Fruit fly (Drosophila melanogaster) whole organism, prepupa: ENCODE data around the gene CG7370.

Experiments used
- CG11762 ChIP-seq: fragments of 200-800 bp; sonication (Bioruptor generic); optimal IDR thresholded peaks from 3 replicates; lab custom pipeline; 2016; ENCODE audit warnings: missing biosample characterization, missing genetic modification characterization; ENCODE audit not compliant: insufficient read depth
- CG11902 ChIP-seq: fragments of 200-800 bp; sonication (Bioruptor generic); optimal IDR thresholded peaks from 3 replicates; lab custom pipeline; 2016; ENCODE audit warnings: missing biosample characterization, missing genetic modification characterization
- CG15336 ChIP-seq: fragments of 200-800 bp; sonication (Bioruptor generic); IDR thresholded peaks from 2 replicates; pipeline ENCODE4 v1.3.6; 2022; ENCODE audit warnings: missing biosample characterization, missing genetic modification characterization
- CG16779 ChIP-seq: fragments of 200-800 bp; sonication (Bioruptor generic); optimal IDR thresholded peaks from 3 replicates; lab custom pipeline; 2017; ENCODE audit warnings: missing biosample characterization, mild to moderate bottlenecking, missing genetic modification characterization
- CG3032 ChIP-seq: fragments of 200-800 bp; optimal IDR thresholded peaks from 2 replicates; lab custom pipeline; 2019; ENCODE audit warnings: missing biosample characterization, mild to moderate bottlenecking, missing genetic modification characterization, moderate library complexity
- CG31627 ChIP-seq: fragments of 200-800 bp; sonication (Bioruptor generic); optimal IDR thresholded peaks from 3 replicates; lab custom pipeline; 2016; ENCODE audit warnings: missing biosample characterization, missing genetic modification characterization
- CG32006 ChIP-seq: fragments of 200-800 bp; sonication (Bioruptor generic); optimal IDR thresholded peaks from 3 replicates; lab custom pipeline; 2017; ENCODE audit warnings: missing biosample characterization, mild to moderate bottlenecking, missing genetic modification characterization
- CG34406 ChIP-seq: fragments of 200-800 bp; sonication (Bioruptor generic); optimal IDR thresholded peaks from 3 replicates; lab custom pipeline; 2016; ENCODE audit warnings: missing biosample characterization, missing genetic modification characterization
- CG3919 ChIP-seq: fragments of 200-800 bp; sonication (Bioruptor generic); optimal IDR thresholded peaks from 3 replicates; lab custom pipeline; 2016; ENCODE audit warnings: missing biosample characterization, missing genetic modification characterization
- CG4318 ChIP-seq: fragments of 200-800 bp; sonication (Bioruptor generic); optimal IDR thresholded peaks from 3 replicates; lab custom pipeline; 2017; ENCODE audit warnings: missing biosample characterization, mild to moderate bottlenecking, missing genetic modification characterization
- CG6163 ChIP-seq: fragments of 200-800 bp; sonication (Bioruptor generic); IDR thresholded peaks from 3 replicates; pipeline ENCODE4 v1.3.6; 2022; ENCODE audit warnings: missing biosample characterization, missing genetic modification characterization
- CG6792 ChIP-seq: fragments of 200-800 bp; sonication (Bioruptor generic); optimal IDR thresholded peaks from 3 replicates; lab custom pipeline; 2016; ENCODE audit warnings: missing biosample characterization, missing genetic modification characterization
- CG6808 ChIP-seq: fragments of 200-800 bp; sonication (Bioruptor generic); optimal IDR thresholded peaks from 3 replicates; lab custom pipeline; 2017; ENCODE audit warnings: missing biosample characterization, missing genetic modification characterization, mild to moderate bottlenecking, moderate library complexity, missing genetic modification reagents
- Eip75B ChIP-seq: fragments of 200-800 bp; sonication (Bioruptor generic); optimal IDR thresholded peaks from 3 replicates; lab custom pipeline; 2016; ENCODE audit warnings: missing biosample characterization, missing genetic modification characterization
- Eip93F ChIP-seq: fragments of 200-800 bp; sonication (Bioruptor generic); optimal IDR thresholded peaks from 2 replicates; lab custom pipeline; 2016; ENCODE audit warnings: missing biosample characterization, mild to moderate bottlenecking, missing genetic modification characterization
- Ets21C ChIP-seq: fragments of 200-800 bp; sonication (Bioruptor generic); optimal IDR thresholded peaks from 3 replicates; lab custom pipeline; 2016; ENCODE audit warnings: missing biosample characterization, missing genetic modification characterization
- Hr38 ChIP-seq: sonication (Bioruptor generic); optimal IDR thresholded peaks from 2 replicates; lab custom pipeline; 2016; ENCODE audit warnings: missing biosample characterization, missing genetic modification characterization
- Hr39 ChIP-seq: fragments of 200-800 bp; sonication (Bioruptor generic); optimal IDR thresholded peaks from 2 replicates; lab custom pipeline; 2016; ENCODE audit warnings: missing biosample characterization, missing genetic modification characterization
- Hr4 ChIP-seq: fragments of 200-800 bp; sonication (Bioruptor generic); optimal IDR thresholded peaks from 3 replicates; lab custom pipeline; 2016; ENCODE audit warnings: missing biosample characterization, missing genetic modification characterization
- Lpt ChIP-seq: fragments of 200-800 bp; sonication (Bioruptor generic); optimal IDR thresholded peaks from 3 replicates; lab custom pipeline; 2016; ENCODE audit warnings: missing biosample characterization, missing genetic modification characterization
- Met ChIP-seq: fragments of 200-800 bp; sonication (Bioruptor generic); optimal IDR thresholded peaks from 3 replicates; lab custom pipeline; 2016; ENCODE audit warnings: missing biosample characterization, missing genetic modification characterization
- OdsH ChIP-seq: fragments of 200-800 bp; sonication (Bioruptor generic); optimal IDR thresholded peaks from 3 replicates; lab custom pipeline; 2016; ENCODE audit warnings: missing biosample characterization, missing genetic modification characterization
- Sox14 ChIP-seq: fragments of 200-800 bp; sonication (Bioruptor generic); optimal IDR thresholded peaks from 3 replicates; lab custom pipeline; 2016; ENCODE audit warnings: missing biosample characterization, missing genetic modification characterization
- achi ChIP-seq: fragments of 200-800 bp; sonication (Bioruptor generic); optimal IDR thresholded peaks from 3 replicates; lab custom pipeline; 2016; ENCODE audit warnings: missing biosample characterization, missing genetic modification characterization
- dac ChIP-seq: fragments of 200-800 bp; sonication (Bioruptor generic); optimal IDR thresholded peaks from 2 replicates; lab custom pipeline; 2017; ENCODE audit warnings: missing biosample characterization, mild to moderate bottlenecking, missing genetic modification characterization
- dsx ChIP-seq: fragments of 200-800 bp; optimal IDR thresholded peaks from 3 replicates; lab custom pipeline; 2019; ENCODE audit warnings: missing biosample characterization, mild to moderate bottlenecking, missing genetic modification characterization, moderate library complexity; ENCODE audit not compliant: poor library complexity, severe bottlenecking
- eg ChIP-seq: fragments of 200-800 bp; sonication (Bioruptor generic); IDR thresholded peaks from 3 replicates; pipeline ENCODE4 v1.3.6; 2022; ENCODE audit warnings: missing biosample characterization, missing genetic modification characterization
- esn ChIP-seq: fragments of 200-800 bp; sonication (Bioruptor generic); optimal IDR thresholded peaks from 2 replicates; lab custom pipeline; 2016; ENCODE audit warnings: missing biosample characterization, mild to moderate bottlenecking, missing genetic modification characterization, moderate library complexity
- fd59A ChIP-seq: fragments of 200-800 bp; sonication (Bioruptor generic); optimal IDR thresholded peaks from 2 replicates; lab custom pipeline; 2017; ENCODE audit warnings: missing biosample characterization, mild to moderate bottlenecking, missing genetic modification characterization, missing genetic modification reagents
- fd85E ChIP-seq: fragments of 200-800 bp; sonication (Bioruptor generic); optimal IDR thresholded peaks from 3 replicates; lab custom pipeline; 2016; ENCODE audit warnings: missing biosample characterization, missing genetic modification characterization
- fkh ChIP-seq: fragments of 200-800 bp; sonication (Bioruptor generic); optimal IDR thresholded peaks from 3 replicates; lab custom pipeline; 2017; ENCODE audit warnings: missing biosample characterization, mild to moderate bottlenecking, missing genetic modification characterization, moderate library complexity
- net ChIP-seq: fragments of 200-800 bp; sonication (Bioruptor generic); optimal IDR thresholded peaks from 3 replicates; lab custom pipeline; 2016; ENCODE audit warnings: missing biosample characterization, missing genetic modification characterization
- svp ChIP-seq: fragments of 200-800 bp; sonication (Bioruptor generic); peaks from one replicate; lab custom pipeline; 2016; ENCODE audit warnings: missing biosample characterization, missing genetic modification characterization
- topi ChIP-seq: fragments of 200-800 bp; sonication (Bioruptor generic); optimal IDR thresholded peaks from 3 replicates; lab custom pipeline; 2016; ENCODE audit warnings: missing biosample characterization, missing genetic modification characterization

The CG7370 gene

dm6 chr3L:21744169-21744568 is 25.4 kb upstream of the CG7370 start, which contains the start of gene CG14565:
TSS of gene CG14565 (minus strand) at chr3L:21744269.
- TF ChIP-seq CG6792 (GFP tag; lab: Kevin White, UChicago): no peak
- no peak for TF ChIP-seq CG31627

- TF ChIP-seq Met (GFP tag; lab: Kevin White, UChicago): no peak
- TF ChIP-seq Ets21C (GFP tag; lab: Kevin White, UChicago): no peak
- TF ChIP-seq Lpt: no peak
- no peak for TF ChIP-seq CG4318 (GFP tag; lab: Kevin White, UChicago)
- TF ChIP-seq topi (GFP tag; lab: Kevin White, UChicago): no peak
- TF ChIP-seq CG6163: no peak
- no peak for TF ChIP-seq CG31627
- no peak for TF ChIP-seq CG6808 (GFP tag; lab: Kevin White, UChicago)
- TF ChIP-seq CG16779 (tag; lab: Kevin White, UChicago): no peak
- no peak for TF ChIP-seq Hr38 (GFP tag; lab: Kevin White, UChicago)
- no peak for TF ChIP-seq CG6792 (GFP tag; lab: Kevin White, UChicago)
- no peak for TF ChIP-seq fd59A (GFP tag; lab: Kevin White, UChicago)
These were observed 12.8 kb upstream of the CG7370 start, which contains the start of gene CG14564 for dm6 chr3L:21756857-21757256. TSS of gene CG14564 (plus strand) at chr3L:21757157.

- TF ChIP-seq OdsH (GFP tag; lab: Kevin White, UChicago) (no peak), esn (GFP tag; lab: Kevin White, UChicago) (no peak), CG11902 (GFP tag; lab: Kevin White, UChicago) (no peak), Eip75B (GFP tag; lab: Kevin White, UChicago) (no peak), svp (GFP tag; lab: Kevin White, UChicago) (no peak), CG31627 (no peak), achi (no peak), dsx (GFP tag; lab: Kevin White, UChicago) (no peak), CG3032 (tag; lab: Kevin White, UChicago) (no peak)
These were observed 3.7 kb upstream of the CG7370 start for dm6 chr3L:21765931-21766330.

dm6 chr3L:21770328-21770727 is 713 bp downstream of the CG7370 start, which contains the start of gene Syn1:
TSS of gene Syn1 (minus strand) at chr3L:21770534.
- no peak for TF ChIP-seq CG3919
- TF ChIP-seq fkh (GFP tag; lab: Kevin White, UChicago): peak; percentile 48
- TF ChIP-seq net (GFP tag; lab: Kevin White, UChicago): peak; percentile 14
- no peak for TF ChIP-seq topi (GFP tag; lab: Kevin White, UChicago)
- peak; percentile 26; the same call in 1 of the 2 replicates for TF ChIP-seq CG15336

dm6 chr3L:21773855-21774254 is 4.2 kb downstream of the CG7370 start:
- TF ChIP-seq CG32006: no peak
- no peak for TF ChIP-seq CG6808 (GFP tag; lab: Kevin White, UChicago)
- TF ChIP-seq Hr4: no peak
- no peak for TF ChIP-seq fd85E (GFP tag; lab: Kevin White, UChicago)
- no peak for TF ChIP-seq dac
- TF ChIP-seq Eip93F (GFP tag; lab: Kevin White, UChicago): no peak
- no peak for TF ChIP-seq eg (GFP tag; lab: Robert Waterston, UW)
- TF ChIP-seq CG11762 (GFP tag; lab: Kevin White, UChicago): no peak
- no peak for TF ChIP-seq CG34406 (GFP tag; lab: Kevin White, UChicago)
- TF ChIP-seq Hr39 (GFP tag; lab: Kevin White, UChicago): no peak
- TF ChIP-seq, all 60 proteins: peak for 0

dm6 chr3L:21787883-21788282 is 18.3 kb downstream of the CG7370 start:
- no peak for TF ChIP-seq Sox14 (GFP tag; lab: Kevin White, UChicago)
- TF ChIP-seq svp (GFP tag; lab: Kevin White, UChicago): peak; percentile 15
